Fruit fly (Drosophila melanogaster) whole organism, embryonic: Measurements from ENCODE around the gene CG43901.
A peak's percentile ranks its signal among the peaks of the same experiment; 100 is the strongest.

Source experiments
- B-H1 ChIP-seq: fragments of 200-800 bp; sonication (Bioruptor generic); IDR thresholded peaks from 3 replicates; pipeline ENCODE4 v1.3.6; 2022; ENCODE audit warnings: missing biosample characterization, missing genetic modification characterization
- Bteb2 ChIP-seq: fragments of 200-800 bp; sonication (Bioruptor generic); optimal IDR thresholded peaks from 2 replicates; lab custom pipeline; 2016; ENCODE audit warnings: missing biosample characterization, missing genetic modification characterization
- C15 ChIP-seq: fragments of 200-800 bp; sonication (Bioruptor generic); IDR thresholded peaks from 3 replicates; pipeline ENCODE4 v1.3.6; 2022; ENCODE audit warnings: missing biosample characterization, missing genetic modification characterization
- CG10267 ChIP-seq: fragments of 200-800 bp; sonication (Bioruptor generic); optimal IDR thresholded peaks from 2 replicates; lab custom pipeline; 2018; ENCODE audit warnings: missing biosample characterization, mild to moderate bottlenecking, missing genetic modification characterization, moderate library complexity
- CG10274 ChIP-seq: fragments of 200-800 bp; sonication (Bioruptor generic); optimal IDR thresholded peaks from 3 replicates; lab custom pipeline; 2017; ENCODE audit warnings: missing biosample characterization, mild to moderate bottlenecking, missing genetic modification characterization
- CG11560 ChIP-seq: fragments of 200-800 bp; sonication (Bioruptor generic); IDR thresholded peaks from 3 replicates; pipeline ENCODE4 v1.3.6; 2022; ENCODE audit warnings: missing biosample characterization, missing genetic modification characterization
- CG11723 ChIP-seq: fragments of 200-800 bp; sonication (Bioruptor generic); optimal IDR thresholded peaks from 2 replicates; lab custom pipeline; 2017; ENCODE audit warnings: missing biosample characterization, mild to moderate bottlenecking, missing genetic modification characterization
- CG12744 ChIP-seq: fragments of 200-800 bp; sonication (Bioruptor generic); optimal IDR thresholded peaks from 2 replicates; lab custom pipeline; 2016; ENCODE audit warnings: missing biosample characterization, missing genetic modification characterization
- CG13296 ChIP-seq: fragments of 200-800 bp; sonication (Bioruptor generic); optimal IDR thresholded peaks from 3 replicates; lab custom pipeline; 2018; ENCODE audit warnings: missing biosample characterization, mild to moderate bottlenecking, missing genetic modification characterization
- CG13624 ChIP-seq: fragments of 200-800 bp; sonication (Bioruptor generic); optimal IDR thresholded peaks from 2 replicates; lab custom pipeline; 2016; ENCODE audit warnings: missing biosample characterization, missing genetic modification characterization
- CG15011 ChIP-seq: fragments of 200-800 bp; sonication (Bioruptor generic); optimal IDR thresholded peaks from 3 replicates; lab custom pipeline; 2018; ENCODE audit warnings: missing biosample characterization, mild to moderate bottlenecking, missing genetic modification characterization
- CG17186 ChIP-seq: fragments of 200-800 bp; sonication (Bioruptor generic); optimal IDR thresholded peaks from 3 replicates; lab custom pipeline; 2017; ENCODE audit warnings: missing biosample characterization, missing genetic modification reagents, missing genetic modification characterization
- CG17359 ChIP-seq: fragments of 200-800 bp; sonication (Bioruptor generic); optimal IDR thresholded peaks from 3 replicates; lab custom pipeline; 2018; ENCODE audit warnings: missing biosample characterization, mild to moderate bottlenecking, missing genetic modification characterization, moderate library complexity
- CG17385 ChIP-seq: fragments of 200-800 bp; sonication (Bioruptor generic); optimal IDR thresholded peaks from 3 replicates; lab custom pipeline; 2018; ENCODE audit warnings: missing biosample characterization, mild to moderate bottlenecking, missing genetic modification characterization
- CG18619 ChIP-seq: fragments of 200-800 bp; sonication (Bioruptor generic); optimal IDR thresholded peaks from 3 replicates; lab custom pipeline; 2017; ENCODE audit warnings: missing biosample characterization, mild to moderate bottlenecking, missing genetic modification characterization
- CG2199 ChIP-seq: fragments of 200-800 bp; sonication (Bioruptor generic); IDR thresholded peaks from 3 replicates; pipeline ENCODE4 v1.3.6; 2022; ENCODE audit warnings: missing biosample characterization, missing genetic modification characterization
- CG2889 ChIP-seq: fragments of 200-800 bp; sonication (Bioruptor generic); IDR thresholded peaks from 3 replicates; pipeline ENCODE4 v1.3.6; 2022; ENCODE audit warnings: missing biosample characterization, missing genetic modification characterization
- CG31365 ChIP-seq: fragments of 200-800 bp; sonication (Bioruptor generic); optimal IDR thresholded peaks from 2 replicates; lab custom pipeline; 2018; ENCODE audit warnings: missing biosample characterization, mild to moderate bottlenecking, missing genetic modification characterization
- CG3726 ChIP-seq: fragments of 200-800 bp; sonication (Bioruptor generic); IDR thresholded peaks from 3 replicates; pipeline ENCODE4, ENCODE4 v1.3.6; 2022; ENCODE audit warnings: missing biosample characterization, missing genetic modification characterization
- CG7357 ChIP-seq: fragments of 200-800 bp; sonication (Bioruptor generic); IDR thresholded peaks from 3 replicates; pipeline ENCODE4 v1.3.6; 2022; ENCODE audit warnings: missing biosample characterization, missing genetic modification characterization
- CG7556 ChIP-seq: fragments of 200-800 bp; sonication (Bioruptor generic); optimal IDR thresholded peaks from 2 replicates; lab custom pipeline; 2017; ENCODE audit warnings: missing biosample characterization, mild to moderate bottlenecking, missing genetic modification characterization
- Dbx ChIP-seq: fragments of 200-800 bp; sonication (Bioruptor generic); IDR thresholded peaks from 3 replicates; pipeline ENCODE4 v1.3.6; 2022; ENCODE audit warnings: missing biosample characterization, missing genetic modification characterization
- Dek ChIP-seq: fragments of 200-800 bp; sonication (Bioruptor generic); optimal IDR thresholded peaks from 3 replicates; lab custom pipeline; 2019; ENCODE audit warnings: missing biosample characterization, mild to moderate bottlenecking, missing genetic modification characterization, moderate library complexity
- Hand ChIP-seq: fragments of 200-800 bp; sonication (Bioruptor generic); optimal IDR thresholded peaks from 2 replicates; lab custom pipeline; 2017; ENCODE audit warnings: mild to moderate bottlenecking, missing biosample characterization, missing genetic modification reagents, missing genetic modification characterization
- HmgZ ChIP-seq: fragments of 200-800 bp; sonication (Bioruptor generic); optimal IDR thresholded peaks from 2 replicates; lab custom pipeline; 2018; ENCODE audit warnings: missing biosample characterization, mild to moderate bottlenecking, missing genetic modification characterization
- Hr51 ChIP-seq, 2 experiments: fragments of 200-800 bp; sonication (Bioruptor generic); optimal IDR thresholded peaks; 2 replicates in 1 of 2; 3 replicates in 1 of 2; lab custom pipeline; 2016 to 2018; ENCODE audit warnings: missing biosample characterization in 2 of 2, missing genetic modification characterization in 2 of 2, mild to moderate bottlenecking in 1 of 2, moderate library complexity in 1 of 2
- Max ChIP-seq: fragments of 200-800 bp; sonication (Bioruptor generic); optimal IDR thresholded peaks from 2 replicates; lab custom pipeline; 2016; ENCODE audit warnings: missing biosample characterization, mild to moderate bottlenecking, missing genetic modification characterization
- Six4 ChIP-seq: fragments of 200-800 bp; sonication (Bioruptor generic); optimal IDR thresholded peaks from 2 replicates; lab custom pipeline; 2016; ENCODE audit warnings: missing biosample characterization, missing genetic modification characterization
- Spps ChIP-seq: fragments of 200-800 bp; sonication (Bioruptor generic); optimal IDR thresholded peaks from 2 replicates; lab custom pipeline; 2018; ENCODE audit warnings: missing biosample characterization, mild to moderate bottlenecking, missing genetic modification characterization
- Sry-β ChIP-seq: fragments of 200-800 bp; sonication (Bioruptor generic); optimal IDR thresholded peaks from 2 replicates; lab custom pipeline; 2018; ENCODE audit warnings: missing biosample characterization, mild to moderate bottlenecking, missing genetic modification characterization, moderate library complexity
- TFAM ChIP-seq: fragments of 200-800 bp; sonication (Bioruptor generic); optimal IDR thresholded peaks from 2 replicates; lab custom pipeline; 2017; ENCODE audit warnings: missing biosample characterization, missing genetic modification characterization, inconsistent platforms
- Tbp ChIP-seq: fragments of >200 bp; optimal IDR thresholded peaks from 2 replicates; lab custom pipeline; 2018; ENCODE audit warnings: missing biosample characterization, missing genetic modification characterization
- ab ChIP-seq: fragments of 200-800 bp; sonication (Bioruptor generic); optimal IDR thresholded peaks from 2 replicates; lab custom pipeline; 2016; ENCODE audit warnings: missing biosample characterization, missing genetic modification characterization
- aop ChIP-seq: fragments of 200-800 bp; sonication (Bioruptor generic); IDR thresholded peaks from 2 replicates; pipeline ENCODE4 v1.3.6; 2022; ENCODE audit warnings: missing biosample characterization, missing genetic modification characterization
- bigmax ChIP-seq: fragments of 200-800 bp; sonication (Bioruptor generic); optimal IDR thresholded peaks from 2 replicates; lab custom pipeline; 2018; ENCODE audit warnings: missing biosample characterization, mild to moderate bottlenecking, missing genetic modification characterization
- chn ChIP-seq: fragments of 200-800 bp; sonication (Bioruptor generic); optimal IDR thresholded peaks from 2 replicates; lab custom pipeline; 2016; ENCODE audit warnings: missing biosample characterization, missing genetic modification characterization
- gcm ChIP-seq: fragments of 200-800 bp; sonication (Bioruptor generic); optimal IDR thresholded peaks from 2 replicates; lab custom pipeline; 2019; ENCODE audit warnings: missing biosample characterization, mild to moderate bottlenecking, missing genetic modification characterization, moderate library complexity
- gro ChIP-seq: fragments of 200-800 bp; sonication (Bioruptor generic); optimal IDR thresholded peaks from 2 replicates; lab custom pipeline; 2016; ENCODE audit warnings: missing biosample characterization, missing genetic modification characterization
- ham ChIP-seq: fragments of 200-800 bp; sonication (Bioruptor generic); IDR thresholded peaks from 2 replicates; pipeline ENCODE4 v1.3.6; 2022; ENCODE audit warnings: missing biosample characterization, missing genetic modification characterization
- her ChIP-seq: fragments of 200-800 bp; sonication (Bioruptor generic); optimal IDR thresholded peaks from 2 replicates; lab custom pipeline; 2016; ENCODE audit warnings: missing biosample characterization, missing genetic modification characterization
- hkb ChIP-seq, 2 experiments: fragments of 200-800 bp in 1 of 2; fragments of >200 bp in 1 of 2; sonication (Bioruptor generic) in 1 of 2; IDR thresholded peaks in 1 of 2; optimal IDR thresholded peaks in 1 of 2; 2 replicates each; pipeline versions ENCODE4 v1.3.6 to Lab custom; 2017 to 2022; ENCODE audit warnings: missing biosample characterization in 1 of 2, missing genetic modification characterization in 1 of 2
- jing ChIP-seq: fragments of 200-800 bp; sonication (Bioruptor generic); optimal IDR thresholded peaks from 2 replicates; lab custom pipeline; 2018; ENCODE audit warnings: missing biosample characterization, mild to moderate bottlenecking, missing genetic modification characterization
- klu ChIP-seq: fragments of 200-800 bp; sonication (Bioruptor generic); IDR thresholded peaks from 2 replicates; pipeline ENCODE4 v1.3.6; 2022; ENCODE audit warnings: missing biosample characterization, missing genetic modification characterization
- onecut ChIP-seq: fragments of 200-800 bp; sonication (Bioruptor generic); IDR thresholded peaks from 2 replicates; pipeline ENCODE4 v1.3.6; 2022; ENCODE audit warnings: missing biosample characterization, missing genetic modification characterization
- ro ChIP-seq: fragments of 200-800 bp; sonication (Bioruptor generic); IDR thresholded peaks from 2 replicates; pipeline ENCODE4 v1.3.6; 2022; ENCODE audit warnings: missing biosample characterization, missing genetic modification characterization
- run ChIP-seq: fragments of 200-800 bp; sonication (Bioruptor generic); optimal IDR thresholded peaks from 3 replicates; lab custom pipeline; 2018; ENCODE audit warnings: missing biosample characterization, mild to moderate bottlenecking, missing genetic modification characterization
- shn ChIP-seq: fragments of 200-800 bp; sonication (Bioruptor generic); optimal IDR thresholded peaks from 3 replicates; lab custom pipeline; 2016; ENCODE audit warnings: missing biosample characterization, missing genetic modification characterization
- tup ChIP-seq: fragments of 200-800 bp; sonication (Bioruptor generic); optimal IDR thresholded peaks from 2 replicates; lab custom pipeline; 2016; ENCODE audit warnings: missing biosample characterization, mild to moderate bottlenecking, missing genetic modification characterization, moderate library complexity
- vnd ChIP-seq: fragments of 200-800 bp; sonication (Bioruptor generic); IDR thresholded peaks from 3 replicates; pipeline ENCODE4 v1.3.6; 2022; ENCODE audit warnings: missing biosample characterization, missing genetic modification characterization; ENCODE audit not compliant: partially characterized antibody
- wor ChIP-seq: fragments of 200-800 bp; sonication (Bioruptor generic); IDR thresholded peaks from 2 replicates; pipeline ENCODE4 v1.3.6; 2022; ENCODE audit warnings: missing biosample characterization, missing genetic modification characterization
- zfh1 ChIP-seq: fragments of 200-800 bp; sonication (Bioruptor generic); IDR thresholded peaks from 3 replicates; pipeline ENCODE4 v1.3.6; 2022; ENCODE audit warnings: missing biosample characterization, missing genetic modification characterization
- zfh2 ChIP-seq: fragments of 200-800 bp; sonication (Bioruptor generic); optimal IDR thresholded peaks from 2 replicates; lab custom pipeline; 2016; ENCODE audit warnings: missing biosample characterization, missing genetic modification characterization

Gene CG43901

DNA sequence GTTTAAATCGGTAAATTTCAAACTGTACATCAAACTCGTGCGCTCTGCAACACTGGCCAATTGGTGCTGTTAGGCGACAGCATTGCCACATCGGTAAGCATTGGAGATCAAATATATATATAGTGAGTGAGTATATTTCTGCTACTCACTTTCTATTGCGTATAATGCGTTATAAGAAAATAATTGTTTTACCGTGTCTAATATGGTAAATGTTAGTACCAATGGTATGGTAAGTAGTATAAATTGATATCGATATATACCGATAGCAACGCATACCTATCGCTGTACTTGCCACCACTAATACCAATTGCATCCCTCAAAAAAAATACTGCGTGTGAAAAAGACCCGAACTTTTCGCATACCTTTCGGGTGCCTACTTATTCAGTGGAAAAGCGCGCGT, 48.2 kb upstream of the CG43901 start, which contains the start of the genes sofe and CG2186 (continued):
- TF ChIP-seq her (GFP tag; lab: Kevin White, UChicago) = no peak
- TF ChIP-seq CG13296 (GFP tag; lab: Kevin White, UChicago) = no peak
- no peak for TF ChIP-seq CG18619
- peak; percentile 30 to 55 for TF ChIP-seq Hr51 (GFP tag; optimal IDR thresholded peaks at IDR 0.05; lab: Kevin White, UChicago)
- peak; percentile 52 for TF ChIP-seq chn (GFP tag; lab: Kevin White, UChicago)
- peak; percentile 16 for TF ChIP-seq CG7556 (GFP tag; lab: Kevin White, UChicago)
- TF ChIP-seq ab (GFP tag; lab: Kevin White, UChicago) = no peak
- peak; percentile 57; the same call in 1 of the 3 replicates for TF ChIP-seq Dbx (GFP tag; lab: Robert Waterston, UW)
- no peak for TF ChIP-seq CG3726
- peak; percentile 64 for TF ChIP-seq Max (GFP tag; lab: Kevin White, UChicago)
- TF ChIP-seq Six4 (GFP tag; lab: Kevin White, UChicago) = no peak
- no peak for TF ChIP-seq ro (GFP tag; lab: Robert Waterston, UW)
- peak; percentile 45; the same call in 1 of the 3 replicates for TF ChIP-seq zfh1
- TF ChIP-seq Hand = no peak
- no peak for TF ChIP-seq CG11723 (GFP tag; lab: Kevin White, UChicago)
- no peak for TF ChIP-seq Dek (tag; lab: Kevin White, UChicago)
- peak; percentile 25 for TF ChIP-seq Bteb2
- TF ChIP-seq jing (GFP tag; lab: Kevin White, UChicago) = no peak
- TF ChIP-seq CG7357 (GFP tag; lab: Robert Waterston, UW) = peak; percentile 43; the same call in 1 of the 3 replicates
- TF ChIP-seq tup (GFP tag; lab: Kevin White, UChicago) = no peak
- no peak for TF ChIP-seq CG17385 (GFP tag; lab: Kevin White, UChicago)
- peak; percentile 68 for TF ChIP-seq CG17186 (GFP tag; lab: Kevin White, UChicago)
- TF ChIP-seq onecut (GFP tag; lab: Robert Waterston, UW) = no peak
- no peak for TF ChIP-seq gcm
- peak; percentile 36 for TF ChIP-seq CG13624 (GFP tag; lab: Kevin White, UChicago)
- TF ChIP-seq CG10274 (GFP tag; lab: Kevin White, UChicago) = no peak
- no peak for TF ChIP-seq C15 (GFP tag; lab: Robert Waterston, UW)
- TF ChIP-seq shn (GFP tag; lab: Kevin White, UChicago) = peak; percentile 42
- no peak for TF ChIP-seq CG31365 (tag; lab: Kevin White, UChicago)
- TF ChIP-seq bigmax (GFP tag; lab: Kevin White, UChicago) = no peak
- TF ChIP-seq CG10267 (tag; lab: Kevin White, UChicago) = peak; percentile 97
- TF ChIP-seq Tbp (GFP tag; lab: Kevin White, UChicago) = no peak
- no peak for TF ChIP-seq run (tag; lab: Kevin White, UChicago)
- no peak for TF ChIP-seq CG2889 (GFP tag; lab: Robert Waterston, UW)
- no peak for TF ChIP-seq Sry-β (GFP tag; lab: Kevin White, UChicago)
- peak; percentile 61 for TF ChIP-seq HmgZ (tag; lab: Kevin White, UChicago)
- TF ChIP-seq aop = no peak
- TF ChIP-seq CG15011 (GFP tag; lab: Kevin White, UChicago) = no peak
- TF ChIP-seq wor (GFP tag; lab: Robert Waterston, UW) = no peak
- peak; percentile 81 for TF ChIP-seq vnd
- TF ChIP-seq CG17359 (tag; lab: Kevin White, UChicago) = peak; percentile 28
- TF ChIP-seq ham (GFP tag; lab: Robert Waterston, UW) = no peak
- TF ChIP-seq zfh2 (GFP tag; lab: Kevin White, UChicago) = peak; percentile 56
- TF ChIP-seq hkb (optimal IDR thresholded peaks at IDR 0.05; lab: Kevin White, UChicago) = no peak
- 0 out of 2 replicates have a peak, but pooled peaks have one; percentile 39 for TF ChIP-seq hkb (GFP tag; IDR thresholded peaks at IDR 0.05; lab: Robert Waterston, UW)
- peak; percentile 22 for TF ChIP-seq CG12744 (GFP tag; lab: Kevin White, UChicago)
- TF ChIP-seq Spps (tag; lab: Kevin White, UChicago) = no peak
- no peak for TF ChIP-seq CG2199 (GFP tag; lab: Robert Waterston, UW)
- no peak for TF ChIP-seq klu (GFP tag; lab: Robert Waterston, UW)
- TF ChIP-seq TFAM (GFP tag; lab: Kevin White, UChicago) = no peak
- no peak for TF ChIP-seq B-H1 (GFP tag; lab: Robert Waterston, UW)
- TF ChIP-seq gro (GFP tag; lab: Kevin White, UChicago) = peak; percentile 46
- TF ChIP-seq CG11560 (tag; lab: Robert Waterston, UW) = no peak
